Fruit fly (Drosophila melanogaster) whole organism, embryonic: ENCODE measurements around the gene nxf2.
A peak's percentile ranks its signal among the peaks of the same experiment; 100 is the strongest.

Source experiments
- Ada2b ChIP-seq: fragments of 200-800 bp; sonication (Bioruptor generic); IDR thresholded peaks from 2 replicates; pipeline ENCODE4 v1.3.6; 2022; ENCODE audit warnings: missing biosample characterization, missing genetic modification characterization
- Bgb ChIP-seq: fragments of 200-800 bp; sonication (Bioruptor generic); IDR thresholded peaks from 2 replicates; pipeline ENCODE4 v1.3.6; 2022; ENCODE audit warnings: missing biosample characterization, missing genetic modification characterization; ENCODE audit not compliant: partially characterized antibody
- BtbVII ChIP-seq: fragments of 200-800 bp; sonication (Bioruptor generic); optimal IDR thresholded peaks from 3 replicates; lab custom pipeline; 2017; ENCODE audit warnings: missing biosample characterization, mild to moderate bottlenecking, missing genetic modification characterization
- CG12104 ChIP-seq: fragments of 200-800 bp; sonication (Bioruptor generic); optimal IDR thresholded peaks from 3 replicates; lab custom pipeline; 2016; ENCODE audit warnings: missing biosample characterization, missing genetic modification characterization
- CG12299 ChIP-seq: fragments of 200-800 bp; sonication (Bioruptor generic); optimal IDR thresholded peaks from 2 replicates; lab custom pipeline; 2018; ENCODE audit warnings: missing biosample characterization, mild to moderate bottlenecking, missing genetic modification characterization
- CG12391 ChIP-seq: fragments of 200-800 bp; sonication (Bioruptor generic); optimal IDR thresholded peaks from 3 replicates; lab custom pipeline; 2018; ENCODE audit warnings: missing biosample characterization, mild to moderate bottlenecking, missing genetic modification characterization, moderate library complexity
- CG12769 ChIP-seq: fragments of 200-800 bp; sonication (Bioruptor generic); optimal IDR thresholded peaks from 2 replicates; lab custom pipeline; 2019; ENCODE audit warnings: missing biosample characterization, mild to moderate bottlenecking, missing genetic modification characterization, moderate library complexity
- CG14014 ChIP-seq: fragments of 200-800 bp; sonication (Bioruptor generic); IDR thresholded peaks from 2 replicates; pipeline ENCODE4 v1.3.6; 2022; ENCODE audit warnings: missing biosample characterization, missing genetic modification characterization
- CG1529 ChIP-seq: fragments of 200-800 bp; sonication (Bioruptor generic); optimal IDR thresholded peaks from 3 replicates; lab custom pipeline; 2018; ENCODE audit warnings: missing biosample characterization, missing genetic modification characterization
- CG16863 ChIP-seq: fragments of 200-800 bp; sonication (Bioruptor generic); optimal IDR thresholded peaks from 3 replicates; lab custom pipeline; 2016; ENCODE audit warnings: missing biosample characterization, missing genetic modification characterization
- CG17359 ChIP-seq: fragments of 200-800 bp; sonication (Bioruptor generic); optimal IDR thresholded peaks from 3 replicates; lab custom pipeline; 2018; ENCODE audit warnings: missing biosample characterization, mild to moderate bottlenecking, missing genetic modification characterization, moderate library complexity
- CG18599 ChIP-seq: fragments of 200-800 bp; sonication (Bioruptor generic); optimal IDR thresholded peaks from 3 replicates; lab custom pipeline; 2017; ENCODE audit warnings: missing biosample characterization, missing genetic modification characterization, mild to moderate bottlenecking, moderate library complexity, missing genetic modification reagents
- CG30403 ChIP-seq: fragments of 200-800 bp; sonication (Bioruptor generic); optimal IDR thresholded peaks from 3 replicates; lab custom pipeline; 2016; ENCODE audit warnings: missing biosample characterization, missing genetic modification characterization
- CG32767 ChIP-seq: fragments of 200-800 bp; sonication (Bioruptor generic); IDR thresholded peaks from 2 replicates; pipeline ENCODE4 v1.3.6; 2022; ENCODE audit warnings: missing biosample characterization, missing genetic modification characterization
- CG4820 ChIP-seq: fragments of 200-800 bp; sonication (Bioruptor generic); optimal IDR thresholded peaks from 3 replicates; lab custom pipeline; 2016; ENCODE audit warnings: missing biosample characterization, missing genetic modification characterization
- CG5953 ChIP-seq: fragments of 200-800 bp; sonication (Bioruptor generic); IDR thresholded peaks from 2 replicates; pipeline ENCODE4 v1.3.6; 2022; ENCODE audit warnings: missing biosample characterization, missing genetic modification characterization
- CG6175 ChIP-seq: fragments of 200-800 bp; sonication (Bioruptor generic); IDR thresholded peaks from 3 replicates; pipeline ENCODE4 v1.3.6; 2022; ENCODE audit warnings: missing biosample characterization, missing genetic modification characterization
- CG8089 ChIP-seq: fragments of 200-800 bp; sonication (Bioruptor generic); optimal IDR thresholded peaks from 3 replicates; lab custom pipeline; 2016; ENCODE audit warnings: missing biosample characterization, missing genetic modification characterization
- CTCF ChIP-seq: fragments of 200-800 bp; sonication (Bioruptor generic); optimal IDR thresholded peaks from 2 replicates; lab custom pipeline; 2017; ENCODE audit warnings: missing biosample characterization, mild to moderate bottlenecking, missing genetic modification characterization, moderate library complexity
- CkIIα-i1 ChIP-seq: fragments of 200-800 bp; sonication (Bioruptor generic); IDR thresholded peaks from 2 replicates; pipeline ENCODE4 v1.3.6; 2022; ENCODE audit warnings: missing biosample characterization, missing genetic modification characterization
- Deaf1 ChIP-seq: fragments of 200-800 bp; optimal IDR thresholded peaks from 3 replicates; lab custom pipeline; 2019; ENCODE audit warnings: missing biosample characterization, mild to moderate bottlenecking, missing genetic modification characterization, moderate library complexity
- Dll ChIP-seq: fragments of 200-800 bp; sonication (Bioruptor generic); IDR thresholded peaks from 4 replicates; pipeline ENCODE4 v1.3.6; 2022; ENCODE audit warnings: missing biosample characterization, missing genetic modification characterization; ENCODE audit not compliant: partially characterized antibody
- Doc3 ChIP-seq: fragments of 200-800 bp; sonication (Bioruptor generic); IDR thresholded peaks from 3 replicates; pipeline ENCODE4 v1.3.6; 2022; ENCODE audit warnings: missing biosample characterization, missing genetic modification characterization; ENCODE audit not compliant: partially characterized antibody
- Eip74EF ChIP-seq, 2 experiments: fragments of 200-800 bp in 1 of 2; fragments of >200 bp in 1 of 2; sonication (Bioruptor generic) in 1 of 2; optimal IDR thresholded peaks; 2 replicates each; lab custom pipeline; 2017 to 2019; ENCODE audit warnings: missing biosample characterization in 2 of 2, missing genetic modification characterization in 2 of 2, mild to moderate bottlenecking in 1 of 2, moderate library complexity in 1 of 2
- Elba2 ChIP-seq: fragments of 200-800 bp; sonication (Bioruptor generic); optimal IDR thresholded peaks from 3 replicates; lab custom pipeline; 2016; ENCODE audit warnings: missing biosample characterization, missing genetic modification characterization
- Gsc ChIP-seq: fragments of 200-800 bp; sonication (Bioruptor generic); IDR thresholded peaks from 2 replicates; pipeline ENCODE4 v1.3.6; 2022; ENCODE audit warnings: missing biosample characterization, missing genetic modification characterization
- Hmx ChIP-seq: fragments of 200-800 bp; sonication (Bioruptor generic); optimal IDR thresholded peaks from 2 replicates; lab custom pipeline; 2016; ENCODE audit warnings: missing biosample characterization, missing genetic modification characterization
- MTF-1 ChIP-seq: fragments of 200-800 bp; sonication (Bioruptor generic); optimal IDR thresholded peaks from 2 replicates; lab custom pipeline; 2018; ENCODE audit warnings: missing biosample characterization, mild to moderate bottlenecking, missing genetic modification characterization, borderline replicate concordance
- NK7.1 ChIP-seq: fragments of 200-800 bp; sonication (Bioruptor generic); optimal IDR thresholded peaks from 3 replicates; lab custom pipeline; 2016; ENCODE audit warnings: missing biosample characterization, missing genetic modification characterization
- Sox102F ChIP-seq: fragments of 200-800 bp; sonication (Bioruptor generic); optimal IDR thresholded peaks from 2 replicates; lab custom pipeline; 2018; ENCODE audit warnings: missing biosample characterization, mild to moderate bottlenecking, missing genetic modification characterization, moderate library complexity
- Usf ChIP-seq: fragments of 200-800 bp; sonication (Bioruptor generic); optimal IDR thresholded peaks from 2 replicates; lab custom pipeline; 2017; ENCODE audit warnings: missing genotype, missing biosample characterization, missing genetic modification characterization
- ac ChIP-seq: fragments of 200-800 bp; sonication (Bioruptor generic); optimal IDR thresholded peaks from 3 replicates; lab custom pipeline; 2017; ENCODE audit warnings: missing biosample characterization, mild to moderate bottlenecking, missing genetic modification characterization
- ase ChIP-seq: fragments of 200-800 bp; sonication (Bioruptor generic); IDR thresholded peaks from 3 replicates; pipeline ENCODE4 v1.3.6; 2022; ENCODE audit warnings: missing biosample characterization, missing genetic modification characterization
- ato ChIP-seq: fragments of 200-800 bp; sonication (Bioruptor generic); IDR thresholded peaks from 2 replicates; pipeline ENCODE4 v1.3.6; 2022; ENCODE audit warnings: missing biosample characterization, missing genetic modification characterization; ENCODE audit not compliant: partially characterized antibody
- bsh ChIP-seq, 2 experiments: fragments of 200-800 bp; sonication (Bioruptor generic); optimal IDR thresholded peaks; 2 replicates each; lab custom pipeline; 2017 to 2018; ENCODE audit warnings: mild to moderate bottlenecking in 2 of 2, missing biosample characterization in 2 of 2, missing genetic modification characterization in 2 of 2, moderate library complexity in 1 of 2
- caup ChIP-seq: fragments of 200-800 bp; sonication (Bioruptor generic); optimal IDR thresholded peaks from 3 replicates; lab custom pipeline; 2017; ENCODE audit warnings: missing biosample characterization, mild to moderate bottlenecking, missing genetic modification characterization, moderate library complexity; ENCODE audit not compliant: severe bottlenecking
- esg ChIP-seq: fragments of 200-800 bp; sonication (Bioruptor generic); conservative IDR thresholded peaks from 2 replicates; pipeline ENCODE4 v1.3.6; 2022; ENCODE audit warnings: missing biosample characterization, missing genetic modification characterization
- fru ChIP-seq: fragments of >200 bp; optimal IDR thresholded peaks from 2 replicates; lab custom pipeline; 2017
- gfzf ChIP-seq: fragments of 200-800 bp; sonication (Bioruptor generic); optimal IDR thresholded peaks from 2 replicates; lab custom pipeline; 2016; ENCODE audit warnings: missing biosample characterization, mild to moderate bottlenecking, missing genetic modification characterization, moderate library complexity
- hbn ChIP-seq: fragments of 200-800 bp; sonication (Bioruptor generic); IDR thresholded peaks from 2 replicates; pipeline ENCODE4 v1.3.6; 2022; ENCODE audit warnings: missing biosample characterization, missing genetic modification characterization; ENCODE audit not compliant: partially characterized antibody
- hkb ChIP-seq, 2 experiments: fragments of 200-800 bp in 1 of 2; fragments of >200 bp in 1 of 2; sonication (Bioruptor generic) in 1 of 2; IDR thresholded peaks in 1 of 2; optimal IDR thresholded peaks in 1 of 2; 2 replicates each; pipeline versions ENCODE4 v1.3.6 to Lab custom; 2017 to 2022; ENCODE audit warnings: missing biosample characterization in 1 of 2, missing genetic modification characterization in 1 of 2
- insv ChIP-seq, 2 experiments: fragments of 200-800 bp; sonication (Bioruptor generic); optimal IDR thresholded peaks; 3 replicates each; lab custom pipeline; 2016 to 2018; ENCODE audit warnings: missing biosample characterization in 2 of 2, missing genetic modification characterization in 2 of 2
- org-1 ChIP-seq: fragments of 200-800 bp; sonication (Bioruptor generic); optimal IDR thresholded peaks from 2 replicates; lab custom pipeline; 2017; ENCODE audit warnings: missing biosample characterization, missing genetic modification characterization
- otp ChIP-seq: fragments of 200-800 bp; sonication (Bioruptor generic); IDR thresholded peaks from 3 replicates; pipeline ENCODE4, ENCODE4 v1.3.6; 2022; ENCODE audit warnings: missing biosample characterization, missing genetic modification characterization
- sim ChIP-seq: fragments of 200-800 bp; sonication (Bioruptor generic); IDR thresholded peaks from 2 replicates; pipeline ENCODE4 v1.3.6; 2022; ENCODE audit warnings: missing biosample characterization, missing genetic modification characterization
- ssp ChIP-seq: fragments of 200-800 bp; sonication (Bioruptor generic); IDR thresholded peaks from 2 replicates; pipeline ENCODE4 v1.3.6; 2022; ENCODE audit warnings: missing biosample characterization, missing genetic modification characterization
- unc-4 ChIP-seq: fragments of 200-800 bp; sonication (Bioruptor generic); IDR thresholded peaks from 2 replicates; pipeline ENCODE4 v1.3.6; 2022; ENCODE audit warnings: missing biosample characterization, missing genetic modification characterization; ENCODE audit not compliant: partially characterized antibody
- unpg ChIP-seq: fragments of 200-800 bp; sonication (Bioruptor generic); optimal IDR thresholded peaks from 3 replicates; lab custom pipeline; 2018; ENCODE audit warnings: missing biosample characterization, mild to moderate bottlenecking, missing genetic modification characterization, moderate library complexity
- wor ChIP-seq: fragments of 200-800 bp; sonication (Bioruptor generic); IDR thresholded peaks from 2 replicates; pipeline ENCODE4 v1.3.6; 2022; ENCODE audit warnings: missing biosample characterization, missing genetic modification characterization
- yki ChIP-seq: fragments of >200 bp; optimal IDR thresholded peaks from 3 replicates; lab custom pipeline; 2018
- zen2 ChIP-seq: fragments of 200-800 bp; sonication (Bioruptor generic); IDR thresholded peaks from 3 replicates; pipeline ENCODE4 v1.3.6; 2022; ENCODE audit warnings: missing biosample characterization, missing genetic modification characterization; ENCODE audit not compliant: partially characterized antibody

Gene nxf2

DNA sequence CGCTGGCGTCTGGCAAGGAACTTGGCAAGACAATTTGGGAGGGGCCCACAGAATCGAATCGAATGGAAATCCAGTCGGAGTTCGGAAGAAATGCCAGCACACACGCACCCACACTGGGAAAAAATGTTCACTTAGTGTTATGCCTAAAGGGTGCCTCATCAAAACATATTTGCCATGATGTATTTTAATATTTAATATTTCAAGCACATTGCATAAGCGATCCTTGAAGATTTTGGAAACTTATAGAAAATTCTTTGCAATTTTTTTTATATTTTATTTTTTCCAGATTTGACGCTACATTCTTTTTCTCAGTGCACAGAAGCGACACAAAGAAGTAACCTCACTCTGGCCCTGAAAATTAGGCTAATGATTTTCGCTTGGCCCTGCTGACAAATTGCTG, 14.0 kb downstream of the nxf2 start (continued):
- no peak for TF ChIP-seq CG18599 (GFP tag; lab: Kevin White, UChicago)
- no peak for TF ChIP-seq hkb (optimal IDR thresholded peaks at IDR 0.05; lab: Kevin White, UChicago)
- TF ChIP-seq hkb (GFP tag; IDR thresholded peaks at IDR 0.05; lab: Robert Waterston, UW) = peak; percentile 49; the same call in 1 of the 2 replicates
- no peak for TF ChIP-seq CG14014
- no peak for TF ChIP-seq Dll (GFP tag; lab: Robert Waterston, UW)
- TF ChIP-seq Doc3 (GFP tag; lab: Robert Waterston, UW) = no peak
- TF ChIP-seq Ada2b = 0 out of 2 replicates have a peak, but pooled peaks have one; percentile 15
- TF ChIP-seq CkIIα-i1 (GFP tag; lab: Robert Waterston, UW) = no peak
- TF ChIP-seq sim (GFP tag; lab: Robert Waterston, UW) = no peak
- TF ChIP-seq CG32767 (GFP tag; lab: Robert Waterston, UW) = no peak
- TF ChIP-seq Elba2 (GFP tag; lab: Kevin White, UChicago) = no peak
- TF ChIP-seq CG12769 (tag; lab: Kevin White, UChicago) = no peak
- TF ChIP-seq CG1529 (GFP tag; lab: Kevin White, UChicago) = no peak
- TF ChIP-seq CG12299 (tag; lab: Kevin White, UChicago) = no peak
- TF ChIP-seq Usf (GFP tag; lab: Kevin White, UChicago) = no peak
- TF ChIP-seq Sox102F = peak; percentile 42
- no peak for TF ChIP-seq CG5953 (GFP tag; lab: Robert Waterston, UW)
- no peak for TF ChIP-seq caup
- TF ChIP-seq BtbVII (GFP tag; lab: Kevin White, UChicago) = no peak
- TF ChIP-seq CG6175 (GFP tag; lab: Robert Waterston, UW) = no peak
- no peak for TF ChIP-seq ase (GFP tag; lab: Robert Waterston, UW)
- no peak for TF ChIP-seq hbn (GFP tag; lab: Robert Waterston, UW)
- TF ChIP-seq CG12391 (tag; lab: Kevin White, UChicago) = peak; percentile 29
- TF ChIP-seq otp (GFP tag; lab: Robert Waterston, UW) = no peak
- TF ChIP-seq CG16863 (GFP tag; lab: Kevin White, UChicago) = no peak
- no peak for TF ChIP-seq Gsc (GFP tag; lab: Robert Waterston, UW)
- TF ChIP-seq Deaf1 = no peak
- TF ChIP-seq yki (lab: Kevin White, UChicago) = no peak
- peak in 1 of 2 experiments; percentile 35 for TF ChIP-seq bsh (GFP tag; optimal IDR thresholded peaks at IDR 0.05; lab: Kevin White, UChicago)
- TF ChIP-seq unpg (GFP tag; lab: Kevin White, UChicago) = peak; percentile 13
- TF ChIP-seq esg = no peak
- no peak for TF ChIP-seq MTF-1
- TF ChIP-seq CG12104 (GFP tag; lab: Kevin White, UChicago) = no peak
- TF ChIP-seq Bgb (GFP tag; lab: Robert Waterston, UW) = no peak
- no peak for TF ChIP-seq NK7.1 (GFP tag; lab: Kevin White, UChicago)
- TF ChIP-seq unc-4 (GFP tag; lab: Robert Waterston, UW) = no peak
- TF ChIP-seq zen2 = no peak
- no peak for TF ChIP-seq Eip74EF (GFP tag; optimal IDR thresholded peaks at IDR 0.05; lab: Kevin White, UChicago)
- TF ChIP-seq Hmx (GFP tag; lab: Kevin White, UChicago) = no peak
- TF ChIP-seq insv (GFP tag; optimal IDR thresholded peaks at IDR 0.05; lab: Kevin White, UChicago) = no peak
- no peak for TF ChIP-seq org-1 (GFP tag; lab: Kevin White, UChicago)
- TF ChIP-seq gfzf (GFP tag; lab: Kevin White, UChicago) = no peak
- no peak for TF ChIP-seq fru (lab: Kevin White, UChicago)
- peak; percentile 14 for TF ChIP-seq CG4820 (GFP tag; lab: Kevin White, UChicago)
- no peak for TF ChIP-seq ssp (GFP tag; lab: Robert Waterston, UW)
- TF ChIP-seq CG30403 (GFP tag; lab: Kevin White, UChicago) = no peak
- TF ChIP-seq CG8089 = no peak
- TF ChIP-seq CTCF = no peak
- no peak for TF ChIP-seq wor (GFP tag; lab: Robert Waterston, UW)
- TF ChIP-seq ato (GFP tag; lab: Robert Waterston, UW) = no peak
- no peak for TF ChIP-seq CG17359 (tag; lab: Kevin White, UChicago)
- TF ChIP-seq ac = no peak
